ENCODE assay signal across 1 fruit fly cellular context in the genomic region with DNA sequence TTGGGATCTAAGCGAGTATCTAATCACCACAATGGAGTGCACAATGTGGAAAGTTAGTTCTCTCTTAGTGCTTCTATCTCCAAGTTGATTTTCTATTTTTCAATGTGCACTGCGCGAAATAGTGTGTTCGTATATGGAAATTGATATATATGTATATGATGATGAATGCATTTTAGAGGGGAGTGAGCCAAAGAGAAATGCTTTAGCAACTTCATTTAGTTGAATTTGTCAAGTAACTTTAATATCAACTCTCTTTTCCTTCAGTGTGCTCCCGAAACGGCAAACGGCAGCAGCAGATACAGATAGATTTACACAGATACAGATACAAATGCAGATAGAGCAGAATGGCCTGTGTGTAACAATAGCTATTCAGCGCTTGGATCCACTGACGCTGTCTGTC.
A peak's percentile ranks its signal among the peaks of the same experiment; 100 is the strongest.
TF ChIP-seq lines count a peak whose summit lies in the region.

No protein-coding gene starts in this region.

TF ChIP-seq in whole organism, embryonic, 481 proteins besides CTCF, POLR2A, EP300 and RAD21 (continued from another document and continues in another):
- TF ChIP-seq HmgZ (tag; optimal IDR thresholded peaks at IDR 0.05; lab: Kevin White, UChicago) (peak; percentile 39), HLHmδ (GFP tag; optimal IDR thresholded peaks at IDR 0.05; lab: Kevin White, UChicago) (no peak), nom (GFP tag; optimal IDR thresholded peaks at IDR 0.05; lab: Kevin White, UChicago) (no peak), ERR (GFP tag; optimal IDR thresholded peaks at IDR 0.05; lab: Kevin White, UChicago) (peak; percentile 39), Mrtf (GFP tag; IDR thresholded peaks at IDR 0.05; lab: Robert Waterston, UW) (0 out of 3 replicates have a peak, but pooled peaks have one; percentile 56), chif (GFP tag; optimal IDR thresholded peaks at IDR 0.05; lab: Kevin White, UChicago) (peak; percentile 70 to 82), gcm2 (GFP tag; optimal IDR thresholded peaks at IDR 0.05; lab: Kevin White, UChicago) (no peak), gce (GFP tag; IDR thresholded peaks at IDR 0.05; lab: Robert Waterston, UW) (peak; percentile 67; the same call in 1 of the 3 replicates), Dref (GFP tag; IDR thresholded peaks at IDR 0.05; lab: Robert Waterston, UW) (no peak), gro (GFP tag; optimal IDR thresholded peaks at IDR 0.05; lab: Kevin White, UChicago) (no peak), Dp (GFP tag; optimal IDR thresholded peaks at IDR 0.05; lab: Kevin White, UChicago) (no peak), CG4730 (GFP tag; IDR thresholded peaks at IDR 0.05; lab: Robert Waterston, UW) (peak; percentile 5; the same call in 1 of the 2 replicates), cwo (GFP tag; optimal IDR thresholded peaks at IDR 0.05; lab: Kevin White, UChicago) (peak; percentile 24), HLH4C (GFP tag; IDR thresholded peaks at IDR 0.05; lab: Robert Waterston, UW; ENCODE audit: partially characterized antibody) (no peak), Fer3 (tag; optimal IDR thresholded peaks at IDR 0.05; lab: Kevin White, UChicago) (peak; percentile 26), CG9437 (GFP tag; optimal IDR thresholded peaks at IDR 0.05; lab: Kevin White, UChicago) (peak; percentile 30), fd64A (GFP tag; optimal IDR thresholded peaks at IDR 0.05; lab: Kevin White, UChicago) (no peak), CG3407 (GFP tag; optimal IDR thresholded peaks at IDR 0.05; lab: Kevin White, UChicago) (no peak), CG31224 (GFP tag; IDR thresholded peaks at IDR 0.05; lab: Robert Waterston, UW) (peak; percentile 27; the same call in 1 of the 2 replicates), wor (GFP tag; IDR thresholded peaks at IDR 0.05; lab: Robert Waterston, UW) (no peak; the same call in 1 of the 2 replicates), klu (GFP tag; IDR thresholded peaks at IDR 0.05; lab: Robert Waterston, UW) (0 out of 2 replicates have a peak, but pooled peaks have one; percentile 10), Bteb2 (GFP tag; optimal IDR thresholded peaks at IDR 0.05; lab: Kevin White, UChicago) (peak; percentile 16), CG2712 (tag; optimal IDR thresholded peaks at IDR 0.05; lab: Kevin White, UChicago) (peak; percentile 80), Aef1 (GFP tag; IDR thresholded peaks at IDR 0.05; lab: Robert Waterston, UW) (0 out of 3 replicates have a peak, but pooled peaks have one; percentile 13), D19A (tag; optimal IDR thresholded peaks at IDR 0.05; lab: Kevin White, UChicago) (no peak), cad (GFP tag; optimal IDR thresholded peaks at IDR 0.05; lab: Kevin White, UChicago) (no peak), CG1233 (GFP tag; optimal IDR thresholded peaks at IDR 0.05; lab: Kevin White, UChicago) (peak; percentile 53), her (GFP tag; optimal IDR thresholded peaks at IDR 0.05; lab: Kevin White, UChicago) (peak; percentile 11), CG7745 (tag; optimal IDR thresholded peaks at IDR 0.05; lab: Kevin White, UChicago) (no peak), Rfx (GFP tag; IDR thresholded peaks at IDR 0.05; lab: Robert Waterston, UW) (peak; percentile 66), gsb-n (tag; optimal IDR thresholded peaks at IDR 0.05; lab: Kevin White, UChicago) (peak; percentile 46), CG7786 (GFP tag; optimal IDR thresholded peaks at IDR 0.05; lab: Kevin White, UChicago) (peak; percentile 26), CkIIα-i1 (GFP tag; IDR thresholded peaks at IDR 0.05; lab: Robert Waterston, UW) (no peak), Oli (tag; optimal IDR thresholded peaks at IDR 0.05; lab: Kevin White, UChicago) (peak; percentile 72), HLH54F (GFP tag; optimal IDR thresholded peaks at IDR 0.05; lab: Kevin White, UChicago) (no peak), CG1832 (GFP tag; optimal IDR thresholded peaks at IDR 0.05; lab: Kevin White, UChicago) (no peak), CG2116 (GFP tag; optimal IDR thresholded peaks at IDR 0.05; lab: Kevin White, UChicago) (peak; percentile 18), CG4328 (GFP tag; optimal IDR thresholded peaks at IDR 0.05; lab: Kevin White, UChicago) (no peak), CG10543 (GFP tag; optimal IDR thresholded peaks at IDR 0.05; lab: Kevin White, UChicago) (no peak), Sin3A (optimal IDR thresholded peaks at IDR 0.05; lab: Kevin White, UChicago) (no peak), Nf-YB (GFP tag; optimal IDR thresholded peaks at IDR 0.05; lab: Kevin White, UChicago) (peak; percentile 33), HmgD (GFP tag; optimal IDR thresholded peaks at IDR 0.05; lab: Kevin White, UChicago) (no peak), CG15514 (GFP tag; optimal IDR thresholded peaks at IDR 0.05; lab: Kevin White, UChicago) (no peak), CG12942 (GFP tag; optimal IDR thresholded peaks at IDR 0.05; lab: Kevin White, UChicago) (peak; percentile 61), Dip2 (GFP tag; IDR thresholded peaks at IDR 0.05; lab: Robert Waterston, UW) (no peak), luna (GFP tag; optimal IDR thresholded peaks at IDR 0.05; lab: Kevin White, UChicago) (no peak), Hand (GFP tag; optimal IDR thresholded peaks at IDR 0.05; lab: Kevin White, UChicago) (no peak), CG6683 (GFP tag; optimal IDR thresholded peaks at IDR 0.05; lab: Kevin White, UChicago) (no peak), CG8089 (GFP tag; optimal IDR thresholded peaks at IDR 0.05; lab: Kevin White, UChicago) (peak; percentile 38), org-1 (GFP tag; optimal IDR thresholded peaks at IDR 0.05; lab: Kevin White, UChicago) (peak; percentile 45), CG14441 (GFP tag; IDR thresholded peaks at IDR 0.05; lab: Robert Waterston, UW) (peak; percentile 76), lola (GFP tag; optimal IDR thresholded peaks at IDR 0.05; lab: Kevin White, UChicago) (peak in 1 of 3 experiments; percentile 59), lbe (GFP tag; optimal IDR thresholded peaks at IDR 0.05; lab: Kevin White, UChicago) (no peak), sqz (GFP tag; optimal IDR thresholded peaks at IDR 0.05; lab: Kevin White, UChicago) (no peak), tio (GFP tag; optimal IDR thresholded peaks at IDR 0.05; lab: Kevin White, UChicago) (peak; percentile 54), pb (GFP tag; optimal IDR thresholded peaks at IDR 0.05; lab: Kevin White, UChicago) (no peak), CG16863 (GFP tag; optimal IDR thresholded peaks at IDR 0.05; lab: Kevin White, UChicago) (peak; percentile 56), CG9609 (GFP tag; optimal IDR thresholded peaks at IDR 0.05; lab: Kevin White, UChicago) (peak; percentile 61), CG31441 (GFP tag; IDR thresholded peaks at IDR 0.05; lab: Robert Waterston, UW) (peak; percentile 77), lmd (GFP tag; IDR thresholded peaks at IDR 0.05; lab: Robert Waterston, UW) (peak; percentile 61), fru (optimal IDR thresholded peaks at IDR 0.05; lab: Kevin White, UChicago) (no peak), CG17385 (GFP tag; optimal IDR thresholded peaks at IDR 0.05; lab: Kevin White, UChicago) (peak; percentile 45), mld (GFP tag; IDR thresholded peaks at IDR 0.05; lab: Robert Waterston, UW; ENCODE audit: partially characterized antibody) (no peak), CG32767 (GFP tag; IDR thresholded peaks at IDR 0.05; lab: Robert Waterston, UW) (0 out of 2 replicates have a peak, but pooled peaks have one; percentile 14), CG6654 (GFP tag; optimal IDR thresholded peaks at IDR 0.05; lab: Kevin White, UChicago) (no peak), slp2 (GFP tag; optimal IDR thresholded peaks at IDR 0.05; lab: Kevin White, UChicago) (peak; percentile 61), MBD-R2 (GFP tag; IDR thresholded peaks at IDR 0.05; lab: Robert Waterston, UW) (peak; percentile 23; the same call in 1 of the 2 replicates), CG15601 (tag; optimal IDR thresholded peaks at IDR 0.05; lab: Kevin White, UChicago) (peak; percentile 59), unpg (GFP tag; optimal IDR thresholded peaks at IDR 0.05; lab: Kevin White, UChicago) (peak; percentile 68), Awh (GFP tag; IDR thresholded peaks at IDR 0.05; lab: Robert Waterston, UW) (peak; percentile 70; the same call in 1 of the 2 replicates), Side (GFP tag; optimal IDR thresholded peaks at IDR 0.05; lab: Kevin White, UChicago) (peak; percentile 44), CG31388 (GFP tag; optimal IDR thresholded peaks at IDR 0.05; lab: Kevin White, UChicago) (no peak), Med (GFP tag; lab: Kevin White, UChicago) (peak; percentile 93), CG10654 (GFP tag; optimal IDR thresholded peaks at IDR 0.05; lab: Kevin White, UChicago) (no peak), CG4282 (GFP tag; optimal IDR thresholded peaks at IDR 0.05; lab: Kevin White, UChicago) (no peak), insv (GFP tag; optimal IDR thresholded peaks at IDR 0.05; lab: Kevin White, UChicago) (no peak), gsb (GFP tag; IDR thresholded peaks at IDR 0.05; lab: Robert Waterston, UW) (no peak), Pdp1 (GFP tag; optimal IDR thresholded peaks at IDR 0.05; lab: Kevin White, UChicago) (peak; percentile 43 to 59), CG2875 (GFP tag; optimal IDR thresholded peaks at IDR 0.05; lab: Kevin White, UChicago) (peak; percentile 56), ro (GFP tag; IDR thresholded peaks at IDR 0.05; lab: Robert Waterston, UW) (no peak), Jarid2 (GFP tag; optimal IDR thresholded peaks at IDR 0.05; lab: Kevin White, UChicago) (no peak), CG13287 (GFP tag; IDR thresholded peaks at IDR 0.05; lab: Robert Waterston, UW; ENCODE audit: partially characterized antibody) (no peak), Doc2 (GFP tag; IDR thresholded peaks at IDR 0.05; lab: Robert Waterston, UW) (no peak), phol (tag; optimal IDR thresholded peaks at IDR 0.05; lab: Kevin White, UChicago) (no peak), CG18476 (GFP tag; optimal IDR thresholded peaks at IDR 0.05; lab: Kevin White, UChicago) (no peak), CG10565 (GFP tag; optimal IDR thresholded peaks at IDR 0.05; lab: Kevin White, UChicago) (no peak), fd96Cb (tag; optimal IDR thresholded peaks at IDR 0.05; lab: Kevin White, UChicago) (no peak), CG14710 (tag; optimal IDR thresholded peaks at IDR 0.05; lab: Kevin White, UChicago) (no peak), CG3847 (GFP tag; IDR thresholded peaks at IDR 0.05; lab: Robert Waterston, UW) (peak; percentile 40; the same call in 1 of the 2 replicates), CG11723 (GFP tag; optimal IDR thresholded peaks at IDR 0.05; lab: Kevin White, UChicago) (peak; percentile 48), ssp (GFP tag; IDR thresholded peaks at IDR 0.05; lab: Robert Waterston, UW) (peak; percentile 45; the same call in 1 of the 2 replicates), CG10274 (GFP tag; optimal IDR thresholded peaks at IDR 0.05; lab: Kevin White, UChicago) (no peak), CG6854 (GFP tag; optimal IDR thresholded peaks at IDR 0.05; lab: Kevin White, UChicago) (no peak), Dad (GFP tag; optimal IDR thresholded peaks at IDR 0.05; lab: Kevin White, UChicago) (no peak), CG30020 (tag; optimal IDR thresholded peaks at IDR 0.05; lab: Kevin White, UChicago) (no peak), CG8944 (GFP tag; optimal IDR thresholded peaks at IDR 0.05; lab: Kevin White, UChicago) (peak; percentile 53), ci (GFP tag; IDR thresholded peaks at IDR 0.05; lab: Robert Waterston, UW) (peak; percentile 85), CG7271 (tag; optimal IDR thresholded peaks at IDR 0.05; lab: Kevin White, UChicago) (no peak), sisA (GFP tag; IDR thresholded peaks at IDR 0.05; lab: Robert Waterston, UW) (peak; percentile 30; the same call in 1 of the 2 replicates), Ets65A (GFP tag; lab: Kevin White, UChicago) (peak; percentile 96), lilli (GFP tag; optimal IDR thresholded peaks at IDR 0.05; lab: Kevin White, UChicago) (peak; percentile 55), BEAF-32 (GFP tag; optimal IDR thresholded peaks at IDR 0.05; lab: Kevin White, UChicago) (no peak), CG17361 (GFP tag; IDR thresholded peaks at IDR 0.05; lab: Robert Waterston, UW) (peak; percentile 50; the same call in 1 of the 3 replicates), stwl (tag; optimal IDR thresholded peaks at IDR 0.05; lab: Kevin White, UChicago) (no peak), cg (GFP tag; optimal IDR thresholded peaks at IDR 0.05; lab: Kevin White, UChicago) (peak; percentile 14), CG17912 (GFP tag; optimal IDR thresholded peaks at IDR 0.05; lab: Kevin White, UChicago) (no peak), CG15011 (GFP tag; optimal IDR thresholded peaks at IDR 0.05; lab: Kevin White, UChicago) (no peak), cato (GFP tag; optimal IDR thresholded peaks at IDR 0.05; lab: Kevin White, UChicago; ENCODE audit: borderline replicate concordance) (peak; percentile 51), HLH3B (GFP tag; IDR thresholded peaks at IDR 0.05; lab: Robert Waterston, UW) (no peak), CG11247 (GFP tag; IDR thresholded peaks at IDR 0.05; lab: Robert Waterston, UW) (0 out of 2 replicates have a peak, but pooled peaks have one; percentile 42), CG18619 (GFP tag; optimal IDR thresholded peaks at IDR 0.05; lab: Kevin White, UChicago) (peak; percentile 38), zfh1 (GFP tag; IDR thresholded peaks at IDR 0.05; lab: Robert Waterston, UW) (peak; percentile 82; the same call in 2 of the 3 replicates), CG11398 (GFP tag; optimal IDR thresholded peaks at IDR 0.05; lab: Kevin White, UChicago) (peak; percentile 38), CG4404 (GFP tag; IDR thresholded peaks at IDR 0.05; lab: Robert Waterston, UW) (peak; percentile 72), pan (optimal IDR thresholded peaks at IDR 0.05; lab: Kevin White, UChicago) (no peak), pan (GFP tag; optimal IDR thresholded peaks at IDR 0.05 in 1 of 2, IDR thresholded peaks at IDR 0.05 in 1 of 2) (peak in 1 of 2 experiments; percentile 73), NC2α (GFP tag; optimal IDR thresholded peaks at IDR 0.05; lab: Kevin White, UChicago) (peak; percentile 44), tin (GFP tag; optimal IDR thresholded peaks at IDR 0.05; lab: Kevin White, UChicago) (no peak), CG32772 (GFP tag; IDR thresholded peaks at IDR 0.05; lab: Robert Waterston, UW) (peak; percentile 65), CG7372 (GFP tag; IDR thresholded peaks at IDR 0.05; lab: Robert Waterston, UW) (no peak), CG4854 (GFP tag; optimal IDR thresholded peaks at IDR 0.05; lab: Kevin White, UChicago) (no peak), gcm (GFP tag; optimal IDR thresholded peaks at IDR 0.05; lab: Kevin White, UChicago) (peak; percentile 24), Dfd (GFP tag; optimal IDR thresholded peaks at IDR 0.05; lab: Kevin White, UChicago) (no peak), CG18262 (tag; optimal IDR thresholded peaks at IDR 0.05; lab: Kevin White, UChicago) (peak; percentile 80), repo (GFP tag; optimal IDR thresholded peaks at IDR 0.05; lab: Kevin White, UChicago) (no peak), caup (GFP tag; optimal IDR thresholded peaks at IDR 0.05; lab: Kevin White, UChicago; ENCODE audit: severe bottlenecking) (no peak), psq (GFP tag; optimal IDR thresholded peaks at IDR 0.05; lab: Kevin White, UChicago) (peak; percentile 22)
